Fruit fly (Drosophila melanogaster) whole organism, adult: ENCODE measurements around the gene CG14406.

Experiments used
- CG12768 ChIP-seq: fragments of 200-800 bp; sonication (Bioruptor generic); optimal IDR thresholded peaks from 2 replicates; lab custom pipeline; 2017; ENCODE audit warnings: missing biosample characterization, missing genetic modification characterization, mild to moderate bottlenecking, moderate library complexity, missing genetic modification reagents
- Clk ChIP-seq: fragments of 200-800 bp; sonication (Bioruptor generic); optimal IDR thresholded peaks from 2 replicates; lab custom pipeline; 2017; ENCODE audit warnings: missing biosample characterization, missing genetic modification characterization
- kay ChIP-seq: fragments of 200-800 bp; sonication (Bioruptor generic); peaks from one replicate; lab custom pipeline; 2016; ENCODE audit warnings: missing biosample characterization, missing genetic modification characterization, borderline replicate concordance

DNA sequence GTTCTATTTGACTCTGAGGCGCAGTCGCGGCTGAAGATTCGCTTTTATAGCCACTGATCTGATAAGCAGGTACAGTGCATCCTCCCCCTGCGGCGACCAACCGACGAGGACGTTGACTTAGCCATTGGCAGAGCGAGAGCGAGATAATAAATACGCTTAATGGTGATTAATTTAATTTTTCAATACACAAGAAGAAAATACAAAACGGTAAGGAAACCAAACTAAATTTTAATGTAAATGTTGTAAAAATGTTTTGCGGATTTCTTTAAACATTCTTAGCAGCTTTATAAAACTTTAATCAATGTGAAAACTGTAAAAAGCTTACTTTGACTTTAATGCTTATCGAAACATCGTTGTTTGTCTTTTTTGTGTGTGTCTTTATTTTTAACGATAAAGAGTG, 1.6 kb downstream of the CG14406 start:
- TF ChIP-seq CG12768: no peak
- TF ChIP-seq Clk: no peak
- peak; percentile 5 for TF ChIP-seq kay (GFP tag; lab: Kevin White, UChicago)
